Fruit fly (Drosophila melanogaster) whole organism, embryonic: Measurements from ENCODE around the gene CG10510.

Source experiments
- ATbp ChIP-seq: fragments of 200-800 bp; sonication (Bioruptor generic); optimal IDR thresholded peaks from 2 replicates; lab custom pipeline; 2017; ENCODE audit warnings: missing biosample characterization, mild to moderate bottlenecking, missing genetic modification characterization, missing genetic modification reagents
- Aef1 ChIP-seq: fragments of 200-800 bp; sonication (Bioruptor generic); IDR thresholded peaks from 3 replicates; pipeline ENCODE4 v1.3.6; 2022; ENCODE audit warnings: missing biosample characterization, missing genetic modification characterization
- CG12155 ChIP-seq: fragments of 200-800 bp; sonication (Bioruptor generic); optimal IDR thresholded peaks from 3 replicates; lab custom pipeline; 2016; ENCODE audit warnings: missing biosample characterization, missing genetic modification characterization
- CG12769 ChIP-seq: fragments of 200-800 bp; sonication (Bioruptor generic); optimal IDR thresholded peaks from 2 replicates; lab custom pipeline; 2019; ENCODE audit warnings: missing biosample characterization, mild to moderate bottlenecking, missing genetic modification characterization, moderate library complexity
- CG12942 ChIP-seq: fragments of 200-800 bp; sonication (Bioruptor generic); optimal IDR thresholded peaks from 3 replicates; lab custom pipeline; 2016; ENCODE audit warnings: missing biosample characterization, missing genetic modification characterization
- CG17186 ChIP-seq: fragments of 200-800 bp; sonication (Bioruptor generic); optimal IDR thresholded peaks from 3 replicates; lab custom pipeline; 2017; ENCODE audit warnings: missing biosample characterization, missing genetic modification reagents, missing genetic modification characterization
- CG17385 ChIP-seq: fragments of 200-800 bp; sonication (Bioruptor generic); optimal IDR thresholded peaks from 3 replicates; lab custom pipeline; 2018; ENCODE audit warnings: missing biosample characterization, mild to moderate bottlenecking, missing genetic modification characterization
- CG1792 ChIP-seq: fragments of 200-800 bp; sonication (Bioruptor generic); optimal IDR thresholded peaks from 2 replicates; lab custom pipeline; 2016; ENCODE audit warnings: missing biosample characterization, missing genetic modification characterization
- CG18262 ChIP-seq: fragments of 200-800 bp; optimal IDR thresholded peaks from 3 replicates; lab custom pipeline; 2019; ENCODE audit warnings: missing biosample characterization, mild to moderate bottlenecking, missing genetic modification characterization, moderate library complexity
- CG2712 ChIP-seq: fragments of 200-800 bp; optimal IDR thresholded peaks from 3 replicates; lab custom pipeline; 2019; ENCODE audit warnings: missing biosample characterization, mild to moderate bottlenecking, missing genetic modification characterization, moderate library complexity
- CG31224 ChIP-seq: fragments of 200-800 bp; sonication (Bioruptor generic); IDR thresholded peaks from 2 replicates; pipeline ENCODE4 v1.3.6; 2022; ENCODE audit warnings: missing biosample characterization, missing genetic modification characterization
- CG3726 ChIP-seq: fragments of 200-800 bp; sonication (Bioruptor generic); IDR thresholded peaks from 3 replicates; pipeline ENCODE4, ENCODE4 v1.3.6; 2022; ENCODE audit warnings: missing biosample characterization, missing genetic modification characterization
- CG4360 ChIP-seq: fragments of 200-800 bp; sonication (Bioruptor generic); IDR thresholded peaks from 2 replicates; pipeline ENCODE4 v1.3.6; 2022; ENCODE audit warnings: missing biosample characterization, missing genetic modification characterization
- CG4404 ChIP-seq: fragments of 200-800 bp; sonication (Bioruptor generic); IDR thresholded peaks from 2 replicates; pipeline ENCODE4 v1.3.6; 2022; ENCODE audit warnings: missing biosample characterization, missing genetic modification characterization
- CG4424 ChIP-seq: fragments of 200-800 bp; sonication (Bioruptor generic); optimal IDR thresholded peaks from 3 replicates; lab custom pipeline; 2016; ENCODE audit warnings: missing biosample characterization, missing genetic modification characterization
- CG4617 ChIP-seq: fragments of 200-800 bp; sonication (Bioruptor generic); optimal IDR thresholded peaks from 3 replicates; lab custom pipeline; 2016; ENCODE audit warnings: missing biosample characterization, missing genetic modification characterization, borderline replicate concordance
- CG6765 ChIP-seq: fragments of 200-800 bp; sonication (Bioruptor generic); optimal IDR thresholded peaks from 3 replicates; lab custom pipeline; 2017; ENCODE audit warnings: missing biosample characterization, mild to moderate bottlenecking, missing genetic modification characterization
- CG7928 ChIP-seq: fragments of 200-800 bp; sonication (Bioruptor generic); optimal IDR thresholded peaks from 2 replicates; lab custom pipeline; 2017; ENCODE audit warnings: missing biosample characterization, mild to moderate bottlenecking, missing genetic modification characterization
- CG8089 ChIP-seq: fragments of 200-800 bp; sonication (Bioruptor generic); optimal IDR thresholded peaks from 3 replicates; lab custom pipeline; 2016; ENCODE audit warnings: missing biosample characterization, missing genetic modification characterization
- CG8359 ChIP-seq: fragments of 200-800 bp; sonication (Bioruptor generic); optimal IDR thresholded peaks from 2 replicates; lab custom pipeline; 2017; ENCODE audit warnings: missing biosample characterization, mild to moderate bottlenecking, missing genetic modification characterization, borderline replicate concordance
- CG9727 ChIP-seq: fragments of 200-800 bp; sonication (Bioruptor generic); optimal IDR thresholded peaks from 3 replicates; lab custom pipeline; 2017; ENCODE audit warnings: missing biosample characterization, mild to moderate bottlenecking, missing genetic modification characterization
- CTCF ChIP-seq: fragments of 200-800 bp; sonication (Bioruptor generic); optimal IDR thresholded peaks from 2 replicates; lab custom pipeline; 2017; ENCODE audit warnings: missing biosample characterization, mild to moderate bottlenecking, missing genetic modification characterization, moderate library complexity
- CoRest ChIP-seq: fragments of 200-800 bp; sonication (Bioruptor generic); optimal IDR thresholded peaks from 3 replicates; lab custom pipeline; 2018; ENCODE audit warnings: missing biosample characterization, mild to moderate bottlenecking, missing genetic modification characterization, moderate library complexity
- D ChIP-seq, 2 experiments: fragments of 200-800 bp in 1 of 2; fragments of >200 bp in 1 of 2; sonication (Bioruptor generic) in 1 of 2; optimal IDR thresholded peaks; 2 replicates in 1 of 2; 3 replicates in 1 of 2; lab custom pipeline; 2017; ENCODE audit warnings: mild to moderate bottlenecking in 1 of 2, missing biosample characterization in 1 of 2, missing genetic modification characterization in 1 of 2, missing genetic modification reagents in 1 of 2
- Dad ChIP-seq: fragments of 200-800 bp; sonication (Bioruptor generic); optimal IDR thresholded peaks from 3 replicates; lab custom pipeline; 2016; ENCODE audit warnings: missing biosample characterization, missing genetic modification characterization
- Dp ChIP-seq: fragments of 200-800 bp; sonication (Bioruptor generic); optimal IDR thresholded peaks from 2 replicates; lab custom pipeline; 2018; ENCODE audit warnings: missing biosample characterization, mild to moderate bottlenecking, missing genetic modification characterization, moderate library complexity
- Ets97D ChIP-seq: fragments of 200-800 bp; sonication (Bioruptor generic); optimal IDR thresholded peaks from 3 replicates; lab custom pipeline; 2016; ENCODE audit warnings: missing biosample characterization, missing genetic modification characterization
- Gug ChIP-seq: fragments of 200-800 bp; sonication (Bioruptor generic); IDR thresholded peaks from 4 replicates; pipeline ENCODE4 v1.3.6; 2022; ENCODE audit warnings: missing biosample characterization, missing genetic modification characterization
- Hey ChIP-seq: fragments of 200-800 bp; sonication (Bioruptor generic); optimal IDR thresholded peaks from 3 replicates; lab custom pipeline; 2018; ENCODE audit warnings: missing biosample characterization, mild to moderate bottlenecking, missing genetic modification characterization
- MTF-1 ChIP-seq: fragments of 200-800 bp; sonication (Bioruptor generic); optimal IDR thresholded peaks from 2 replicates; lab custom pipeline; 2018; ENCODE audit warnings: missing biosample characterization, mild to moderate bottlenecking, missing genetic modification characterization, borderline replicate concordance
- Mad ChIP-seq: fragments of 200-800 bp; sonication (Bioruptor generic); optimal IDR thresholded peaks from 2 replicates; lab custom pipeline; 2016; ENCODE audit warnings: missing biosample characterization, missing genetic modification characterization
- Max ChIP-seq: fragments of 200-800 bp; sonication (Bioruptor generic); optimal IDR thresholded peaks from 2 replicates; lab custom pipeline; 2016; ENCODE audit warnings: missing biosample characterization, mild to moderate bottlenecking, missing genetic modification characterization
- Side ChIP-seq: fragments of 200-800 bp; sonication (Bioruptor generic); optimal IDR thresholded peaks from 2 replicates; lab custom pipeline; 2016; ENCODE audit warnings: missing biosample characterization, missing genetic modification characterization
- Sox102F ChIP-seq: fragments of 200-800 bp; sonication (Bioruptor generic); optimal IDR thresholded peaks from 2 replicates; lab custom pipeline; 2018; ENCODE audit warnings: missing biosample characterization, mild to moderate bottlenecking, missing genetic modification characterization, moderate library complexity
- Usf ChIP-seq: fragments of 200-800 bp; sonication (Bioruptor generic); optimal IDR thresholded peaks from 2 replicates; lab custom pipeline; 2017; ENCODE audit warnings: missing genotype, missing biosample characterization, missing genetic modification characterization
- Xbp1 ChIP-seq: fragments of 200-800 bp; sonication (Bioruptor generic); optimal IDR thresholded peaks from 3 replicates; lab custom pipeline; 2016; ENCODE audit warnings: missing biosample characterization, mild to moderate bottlenecking, missing genetic modification characterization
- aop ChIP-seq: fragments of 200-800 bp; sonication (Bioruptor generic); IDR thresholded peaks from 2 replicates; pipeline ENCODE4 v1.3.6; 2022; ENCODE audit warnings: missing biosample characterization, missing genetic modification characterization
- bowl ChIP-seq: fragments of 200-800 bp; sonication (Bioruptor generic); IDR thresholded peaks from 2 replicates; pipeline ENCODE4 v1.3.6; 2022; ENCODE audit warnings: missing biosample characterization, missing genetic modification characterization
- chn ChIP-seq: fragments of 200-800 bp; sonication (Bioruptor generic); optimal IDR thresholded peaks from 2 replicates; lab custom pipeline; 2016; ENCODE audit warnings: missing biosample characterization, missing genetic modification characterization
- dimm ChIP-seq: fragments of 200-800 bp; sonication (Bioruptor generic); IDR thresholded peaks from 2 replicates; pipeline ENCODE4 v1.3.6; 2022; ENCODE audit warnings: missing biosample characterization, missing genetic modification characterization
- dmrt99B ChIP-seq: fragments of 200-800 bp; sonication (Bioruptor generic); optimal IDR thresholded peaks from 2 replicates; lab custom pipeline; 2018; ENCODE audit warnings: missing biosample characterization, mild to moderate bottlenecking, missing genetic modification characterization, moderate library complexity
- lab ChIP-seq: fragments of 200-800 bp; sonication (Bioruptor generic); optimal IDR thresholded peaks from 3 replicates; lab custom pipeline; 2017; ENCODE audit warnings: missing biosample characterization, missing genetic modification characterization, mild to moderate bottlenecking, moderate library complexity, missing genetic modification reagents
- lilli ChIP-seq: fragments of 200-800 bp; sonication (Bioruptor generic); optimal IDR thresholded peaks from 3 replicates; lab custom pipeline; 2016; ENCODE audit warnings: missing biosample characterization, missing genetic modification characterization
- mirr ChIP-seq: fragments of 200-800 bp; sonication (Bioruptor generic); optimal IDR thresholded peaks from 3 replicates; lab custom pipeline; 2018; ENCODE audit warnings: missing biosample characterization, mild to moderate bottlenecking, missing genetic modification characterization
- nmo ChIP-seq: fragments of 200-800 bp; sonication (Bioruptor generic); optimal IDR thresholded peaks from 2 replicates; lab custom pipeline; 2018; ENCODE audit warnings: missing biosample characterization, mild to moderate bottlenecking, missing genetic modification characterization, moderate library complexity
- pan ChIP-seq, 4 experiments: fragments of >200 bp in 3 of 4; fragments of 200-800 bp in 1 of 4; sonication (Bioruptor generic) in 1 of 4; optimal IDR thresholded peaks in 3 of 4; IDR thresholded peaks in 1 of 4; 2 replicates each; pipeline versions ENCODE4 v1.3.6 to Lab custom; 2017 to 2022; ENCODE audit warnings: missing biosample characterization in 2 of 4, missing genetic modification characterization in 2 of 4, mixed read lengths in 1 of 4
- pho ChIP-seq: fragments of 200-800 bp; sonication (Bioruptor generic); optimal IDR thresholded peaks from 2 replicates; lab custom pipeline; 2016; ENCODE audit warnings: missing biosample characterization, missing genetic modification characterization
- prd ChIP-seq, 3 experiments: fragments of >200 bp in 2 of 3; fragments of 200-800 bp in 1 of 3; sonication (Bioruptor generic) in 1 of 3; optimal IDR thresholded peaks in 2 of 3; IDR thresholded peaks in 1 of 3; 2 replicates in 2 of 3; 3 replicates in 1 of 3; pipeline versions ENCODE4 v1.3.6 to Lab custom; 2017 to 2022; ENCODE audit warnings: missing biosample characterization in 1 of 3, missing genetic modification characterization in 1 of 3
- ttk ChIP-seq: fragments of 200-800 bp; sonication (Bioruptor generic); IDR thresholded peaks from 2 replicates; pipeline ENCODE4 v2.1.2; 2022; ENCODE audit warnings: missing biosample characterization, missing genetic modification characterization
- unpg ChIP-seq: fragments of 200-800 bp; sonication (Bioruptor generic); optimal IDR thresholded peaks from 3 replicates; lab custom pipeline; 2018; ENCODE audit warnings: missing biosample characterization, mild to moderate bottlenecking, missing genetic modification characterization, moderate library complexity

Gene CG10510

DNA sequence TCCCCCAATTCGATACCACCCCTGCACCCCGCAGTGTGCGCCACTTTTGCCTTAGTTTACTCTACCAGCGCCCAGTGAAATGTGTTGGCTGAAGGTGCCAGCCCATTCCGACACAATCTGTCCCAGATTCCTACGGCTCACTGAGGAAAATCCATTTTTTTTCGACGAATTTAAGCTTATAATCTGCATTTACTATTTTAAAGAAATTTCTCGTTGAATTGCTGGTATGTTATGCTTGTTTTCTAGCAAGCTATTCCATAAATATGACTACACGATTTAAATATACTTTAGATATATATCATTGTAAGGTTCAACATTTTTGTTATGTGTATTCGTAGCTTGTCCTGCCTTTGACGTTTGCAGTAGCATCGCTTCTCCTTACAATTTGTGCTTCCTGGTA is 13.4 kb upstream of the CG10510 start (continued):
- no peak for TF ChIP-seq pho (GFP tag; lab: Kevin White, UChicago)
- peak; percentile 5 for TF ChIP-seq lab
- no peak for TF ChIP-seq CG1792 (GFP tag; lab: Kevin White, UChicago)
- no peak for TF ChIP-seq CG12942 (GFP tag; lab: Kevin White, UChicago)
- peak; percentile 26 for TF ChIP-seq CG18262 (tag; lab: Kevin White, UChicago)
- TF ChIP-seq prd (optimal IDR thresholded peaks at IDR 0.05; lab: Kevin White, UChicago), result no peak
- peak; percentile 17; the same call in 1 of the 3 replicates for TF ChIP-seq prd (GFP tag; IDR thresholded peaks at IDR 0.05; lab: Robert Waterston, UW)
- no peak for TF ChIP-seq CG4360 (GFP tag; lab: Robert Waterston, UW)
- no peak for TF ChIP-seq chn
- no peak for TF ChIP-seq CG17385
- TF ChIP-seq Gug (GFP tag; lab: Robert Waterston, UW), result no peak
- no peak for TF ChIP-seq bowl (GFP tag; lab: Robert Waterston, UW)
- no peak for TF ChIP-seq mirr (GFP tag; lab: Kevin White, UChicago)
- no peak for TF ChIP-seq CG12155 (GFP tag; lab: Kevin White, UChicago)
- no peak for TF ChIP-seq lilli
- TF ChIP-seq MTF-1 (GFP tag; lab: Kevin White, UChicago), result no peak
- TF ChIP-seq CG3726 (GFP tag; lab: Robert Waterston, UW), result no peak
- no peak for TF ChIP-seq Dad (GFP tag; lab: Kevin White, UChicago)
- no peak for TF ChIP-seq CG9727 (GFP tag; lab: Kevin White, UChicago)
- no peak for TF ChIP-seq CG17186 (GFP tag; lab: Kevin White, UChicago)
- TF ChIP-seq ATbp (GFP tag; lab: Kevin White, UChicago), result peak; percentile 2
- no peak for TF ChIP-seq Dp (GFP tag; lab: Kevin White, UChicago)
- peak; percentile 32 for TF ChIP-seq unpg (GFP tag; lab: Kevin White, UChicago)
- no peak for TF ChIP-seq CG31224
- TF ChIP-seq Side, result no peak
- no peak for TF ChIP-seq Aef1 (GFP tag; lab: Robert Waterston, UW)
- no peak for TF ChIP-seq CG6765 (GFP tag; lab: Kevin White, UChicago)
- peak; percentile 46 for TF ChIP-seq Sox102F (GFP tag; lab: Kevin White, UChicago)
- TF ChIP-seq CTCF (GFP tag; lab: Kevin White, UChicago), result no peak
- TF ChIP-seq CG4404, result no peak
- TF ChIP-seq dimm, result no peak
- TF ChIP-seq CG4424 (GFP tag; lab: Kevin White, UChicago), result peak; percentile 4
- TF ChIP-seq D (optimal IDR thresholded peaks at IDR 0.05; lab: Kevin White, UChicago), result no peak
- TF ChIP-seq D (GFP tag; optimal IDR thresholded peaks at IDR 0.05; lab: Kevin White, UChicago), result peak; percentile 1
- TF ChIP-seq Xbp1 (GFP tag; lab: Kevin White, UChicago), result peak; percentile 22
- no peak for TF ChIP-seq pan (optimal IDR thresholded peaks at IDR 0.05; lab: Kevin White, UChicago)
- no peak for TF ChIP-seq pan (GFP tag; optimal IDR thresholded peaks at IDR 0.05 in 1 of 2, IDR thresholded peaks at IDR 0.05 in 1 of 2)
- no peak for TF ChIP-seq dmrt99B
- no peak for TF ChIP-seq CG8089
- no peak for TF ChIP-seq CG7928 (GFP tag; lab: Kevin White, UChicago)
- peak; percentile 21 for TF ChIP-seq CG12769 (tag; lab: Kevin White, UChicago)
- TF ChIP-seq Usf, result no peak
- TF ChIP-seq nmo (GFP tag; lab: Kevin White, UChicago), result peak; percentile 3
- no peak for TF ChIP-seq Max (GFP tag; lab: Kevin White, UChicago)
- TF ChIP-seq CoRest (tag; lab: Kevin White, UChicago), result no peak
- TF ChIP-seq CG8359 (GFP tag; lab: Kevin White, UChicago), result no peak
- TF ChIP-seq aop, result no peak
- no peak for TF ChIP-seq Hey (tag; lab: Kevin White, UChicago)
- TF ChIP-seq CG4617 (GFP tag; lab: Kevin White, UChicago), result no peak
- TF ChIP-seq Mad (GFP tag; lab: Kevin White, UChicago), result no peak
- no peak for TF ChIP-seq ttk (GFP tag; lab: Robert Waterston, UW)
- TF ChIP-seq CG2712 (tag; lab: Kevin White, UChicago), result peak; percentile 30
- TF ChIP-seq Ets97D (GFP tag; lab: Kevin White, UChicago), result no peak
